Worm (Caenorhabditis elegans) whole organism, mixed stage, embryonic: ENCODE data around the gene kreg-1.

Experiments
- elt-1 ChIP-seq: sonication (generic microtip); optimal IDR thresholded peaks from 2 replicates; lab custom pipeline; 2017; ENCODE audit warnings: missing genetic modification characterization, mild to moderate bottlenecking, missing compliant biosample characterization, antibody characterized with exemption, moderate library complexity, borderline replicate concordance; ENCODE audit not compliant: insufficient read depth
- lsy-2 ChIP-seq: fragments of 150-350 bp; optimal IDR thresholded peaks from 2 replicates; lab custom pipeline; 2014; ENCODE audit warnings: missing biosample characterization, missing genetic modification characterization
- mls-2 ChIP-seq: sonication (generic microtip); optimal IDR thresholded peaks from 2 replicates; lab custom pipeline; 2016; ENCODE audit warnings: mild to moderate bottlenecking, missing genetic modification characterization, moderate library complexity, missing compliant biosample characterization
- nhr-237 ChIP-seq: fragments of 150-350 bp; optimal IDR thresholded peaks from 2 replicates; lab custom pipeline; 2014; ENCODE audit warnings: missing biosample characterization, missing genetic modification characterization
- nhr-28 ChIP-seq: fragments of 150-350 bp; optimal IDR thresholded peaks from 2 replicates; lab custom pipeline; 2014; ENCODE audit warnings: missing biosample characterization, missing genetic modification characterization
- pha-4 ChIP-seq: fragments of 150-350 bp; optimal IDR thresholded peaks from 2 replicates; lab custom pipeline; 2018; ENCODE audit warnings: missing biosample characterization, missing genetic modification reagents, missing genetic modification characterization
- sptf-1 ChIP-seq: sonication (generic microtip); optimal IDR thresholded peaks from 2 replicates; lab custom pipeline; 2017; ENCODE audit warnings: mild to moderate bottlenecking, missing genetic modification characterization, moderate library complexity, missing compliant biosample characterization
- unc-39 ChIP-seq: fragments of 150-350 bp; optimal IDR thresholded peaks from 2 replicates; lab custom pipeline; 2014; ENCODE audit warnings: missing biosample characterization, missing genetic modification characterization
- unc-62 ChIP-seq: fragments of 150-350 bp; optimal IDR thresholded peaks from 2 replicates; lab custom pipeline; 2014; ENCODE audit warnings: missing biosample characterization, missing genetic modification reagents, missing genetic modification characterization
- ztf-11 ChIP-seq: fragments of 150-350 bp; optimal IDR thresholded peaks from 2 replicates; lab custom pipeline; 2014; ENCODE audit warnings: missing biosample characterization, missing genetic modification characterization

ce11 chrX:8703664-8704356, 5.8 kb upstream of the kreg-1 start, which contains the start of gene jbts-14:
- TF ChIP-seq unc-62 (no peak), sptf-1 (tag; lab: Kevin White, UChicago) (no peak), nhr-237 (tag; lab: Kevin White, UChicago) (no peak), mls-2 (tag; lab: Kevin White, UChicago) (no peak), nhr-28 (tag; lab: Kevin White, UChicago) (no peak), unc-39 (tag; lab: Kevin White, UChicago) (no peak), pha-4 (tag; lab: Kevin White, UChicago) (no peak), lsy-2 (no peak), ztf-11 (no peak), elt-1 (no peak)
